Worm (Caenorhabditis elegans): ENCODE results near the gene fbxa-7.

DNA sequence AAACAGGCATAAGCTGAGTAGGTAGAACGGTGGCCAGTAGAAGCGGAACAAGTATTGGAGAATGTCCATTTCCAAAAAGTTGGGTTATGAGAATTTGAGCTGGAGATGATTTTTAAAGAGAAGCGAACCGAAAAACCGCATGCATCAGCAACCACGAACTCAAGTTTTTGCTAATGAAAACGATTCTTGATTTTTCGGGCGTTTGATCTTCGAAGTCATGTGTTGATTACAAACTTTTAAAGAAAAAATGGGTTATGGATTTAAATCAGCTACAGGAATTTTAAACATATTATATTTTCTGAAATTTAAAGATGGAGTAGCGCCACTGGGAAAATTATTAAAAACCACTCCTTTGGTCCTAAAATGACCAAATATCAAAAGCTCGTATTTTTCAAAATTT is 27.3 kb downstream of the fbxa-7 start, which contains the start of gene srd-65:
- TF ChIP-seq nfya-1 (tag; optimal IDR thresholded peaks at IDR 0.05) (no peak), dve-1 (tag; optimal IDR thresholded peaks at IDR 0.05) (no peak), ceh-6 (GFP tag; optimal IDR thresholded peaks at IDR 0.05) (no peak), K02D7.2 (tag; optimal IDR thresholded peaks at IDR 0.05) (no peak), unc-3 (GFP tag; conservative IDR thresholded peaks at IDR 0.05) (no peak), unc-3 (tag; optimal IDR thresholded peaks at IDR 0.05) (no peak), ama-1 (optimal IDR thresholded peaks at IDR 0.05) (no peak), unc-55 (GFP tag; optimal IDR thresholded peaks at IDR 0.05) (no peak), zip-5 (tag; optimal IDR thresholded peaks at IDR 0.05) (no peak)
